Fruit fly (Drosophila melanogaster) S2 (cell line): ENCODE data around the gene CG14020.

ENCODE experiments used
- CG8478 ChIP-seq: fragments of >200 bp; optimal IDR thresholded peaks from 2 replicates; lab custom pipeline; 2018
- CTCF ChIP-seq, 2 experiments: fragments of >200 bp; optimal IDR thresholded peaks; 2 replicates each; lab custom pipeline; 2018

CG14020 gene

DNA sequence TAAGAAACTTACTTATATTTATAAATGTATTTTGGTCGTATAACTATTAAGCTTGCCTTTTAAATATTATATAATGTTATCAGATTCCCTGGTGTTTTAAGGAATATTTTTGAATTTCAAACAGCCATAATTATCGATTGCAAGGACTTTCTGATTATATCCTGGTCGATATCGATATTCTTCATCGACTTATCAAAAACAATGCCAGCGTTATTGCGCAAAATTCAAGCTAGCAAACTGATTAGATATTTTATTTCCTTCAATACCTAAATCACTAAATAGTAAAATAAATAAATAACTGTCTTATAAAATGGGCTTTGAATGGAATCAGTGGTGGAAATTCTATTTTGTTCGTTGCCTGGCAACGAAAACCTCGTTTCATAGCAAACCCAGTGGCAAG, at the start of gene CG14020:
TSS of gene CG14020 (plus strand) at position 345 of the 400 bp plus-strand sequence.
- no peak for TF ChIP-seq CTCF (optimal IDR thresholded peaks at IDR 0.05; lab: Kevin White, UChicago)
- no peak for TF ChIP-seq CG8478 (lab: Kevin White, UChicago)

DNA sequence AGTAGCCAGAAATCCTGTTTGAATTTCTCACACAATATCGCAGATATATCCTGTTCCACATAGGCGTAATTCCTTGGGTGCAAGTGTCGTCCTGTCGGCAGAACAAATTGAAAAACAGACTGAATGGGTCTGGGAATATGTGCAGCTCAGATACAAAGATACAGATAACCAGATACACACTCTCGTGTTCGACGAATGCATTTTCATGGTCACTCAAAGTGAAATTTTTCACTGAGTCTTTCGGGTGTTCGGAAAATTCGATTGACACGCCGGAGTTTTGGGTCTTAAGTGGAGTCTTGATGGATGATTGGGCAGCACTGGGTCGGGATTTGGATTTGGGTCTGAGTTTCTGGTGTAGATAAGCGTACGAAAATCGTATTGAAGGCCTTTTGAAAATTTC, 49.7 kb upstream of the CG14020 start:
- TF ChIP-seq CTCF (optimal IDR thresholded peaks at IDR 0.05; lab: Kevin White, UChicago) = no peak
- TF ChIP-seq CG8478 (lab: Kevin White, UChicago) = no peak

DNA sequence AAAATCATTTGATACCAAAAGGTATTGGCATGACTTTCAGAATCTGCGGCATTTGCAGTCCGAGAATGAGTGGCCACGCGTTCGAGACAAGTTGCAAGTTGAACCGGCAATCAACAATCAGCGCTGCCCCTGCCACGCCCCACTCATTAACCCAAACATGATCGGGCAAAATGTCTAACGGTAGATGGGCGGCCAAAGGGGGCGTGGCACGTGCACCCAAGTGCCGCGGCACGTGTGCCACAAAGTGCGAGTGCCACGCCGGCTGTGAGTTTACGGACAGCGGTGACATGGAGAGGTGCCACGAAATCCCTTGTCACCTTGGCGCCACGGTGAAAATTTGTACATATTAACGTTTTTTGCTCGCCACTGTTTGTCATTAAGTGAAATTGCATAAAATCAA, 48.1 kb upstream of the CG14020 start:
- TF ChIP-seq CTCF (optimal IDR thresholded peaks at IDR 0.05; lab: Kevin White, UChicago) = no peak
- TF ChIP-seq CG8478 (lab: Kevin White, UChicago) = no peak

DNA sequence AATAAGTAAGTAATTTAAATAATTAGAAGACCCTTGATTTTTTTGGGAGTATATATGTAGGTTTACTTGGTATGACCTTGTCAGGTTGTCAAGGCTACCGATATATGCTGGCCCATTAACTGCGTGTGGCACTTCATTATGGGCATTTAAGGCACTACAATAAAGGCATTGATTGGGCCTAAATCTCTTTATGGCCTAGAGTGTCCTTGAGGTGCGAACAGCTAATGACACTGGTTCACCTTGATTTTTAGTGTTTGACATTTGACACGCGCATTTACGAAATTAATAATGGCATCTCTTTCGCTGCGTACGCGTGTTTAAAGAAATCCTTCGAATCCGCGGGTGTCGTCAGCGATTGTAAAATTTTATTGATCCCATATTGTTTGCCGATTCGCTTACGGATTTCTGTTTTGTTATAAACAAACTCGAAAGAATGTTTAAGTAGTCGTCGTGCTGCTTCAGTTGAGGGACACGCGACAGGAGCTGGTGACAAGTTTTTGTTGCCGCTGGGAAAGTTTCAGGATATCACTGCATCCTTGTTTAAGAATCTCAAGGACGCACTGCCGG, 43.6 kb upstream of the CG14020 start:
- no peak for TF ChIP-seq CG8478 (lab: Kevin White, UChicago)
- TF ChIP-seq CTCF (optimal IDR thresholded peaks at IDR 0.05; lab: Kevin White, UChicago) = no peak

DNA sequence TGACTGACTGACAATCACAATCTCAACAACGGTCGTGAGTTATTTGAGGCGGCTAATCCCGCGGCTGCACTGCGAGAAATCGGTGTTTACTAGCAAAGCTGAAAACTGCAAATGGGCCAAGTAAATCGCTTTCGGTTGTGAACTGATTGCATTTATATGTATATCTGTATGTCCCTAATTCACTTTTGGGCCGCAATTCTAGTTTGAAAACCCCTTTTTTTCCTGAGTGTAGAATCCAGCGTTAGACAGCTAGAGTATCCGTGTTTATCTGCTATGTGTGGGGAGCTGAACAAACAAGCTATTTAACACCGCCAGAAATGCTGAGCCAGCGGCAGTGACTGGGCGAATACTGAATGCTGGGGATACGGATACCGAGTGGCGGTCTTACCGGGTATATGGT, 40.8 kb upstream of the CG14020 start:
- TF ChIP-seq CG8478 (lab: Kevin White, UChicago) (no peak), CTCF (optimal IDR thresholded peaks at IDR 0.05; lab: Kevin White, UChicago) (no peak)

DNA sequence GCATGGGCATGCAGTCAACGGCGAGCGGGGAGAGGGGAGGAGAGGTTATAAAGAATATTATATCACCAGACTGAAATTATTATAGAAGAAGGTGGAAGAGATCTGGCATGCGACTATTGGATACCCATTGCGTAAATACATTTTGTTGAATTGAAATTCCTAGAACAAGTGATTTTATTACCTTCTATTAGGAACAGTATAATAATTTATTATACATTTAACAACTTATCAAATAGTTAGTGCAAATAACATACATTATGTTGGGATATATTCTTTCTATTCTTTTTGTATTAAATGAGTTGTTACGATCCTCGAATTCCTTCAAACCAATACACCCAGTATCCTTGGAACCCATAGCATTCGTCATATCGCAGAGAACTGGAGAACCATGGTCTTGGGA, 39.3 kb upstream of the CG14020 start:
- TF ChIP-seq CG8478 (lab: Kevin White, UChicago) (no peak), CTCF (optimal IDR thresholded peaks at IDR 0.05; lab: Kevin White, UChicago) (no peak)

DNA sequence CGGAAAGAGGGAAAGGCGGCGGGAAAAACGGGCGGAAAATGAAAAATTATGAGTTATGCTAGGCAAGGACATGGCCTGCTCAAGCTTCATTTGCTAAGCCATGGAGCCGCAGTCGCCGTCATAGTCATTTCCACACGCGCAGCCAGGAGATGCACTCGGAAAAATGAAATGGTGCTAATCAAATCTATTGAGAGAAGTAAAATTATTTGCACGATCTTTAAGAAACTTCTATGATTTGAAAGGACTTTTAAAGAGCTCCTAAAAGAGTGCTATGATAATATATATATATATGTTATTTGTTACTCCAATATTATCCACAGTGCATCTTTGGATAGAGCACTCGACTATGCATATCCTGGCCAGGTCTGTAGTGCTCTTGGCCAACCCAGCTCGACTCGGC, 38.4 kb upstream of the CG14020 start:
- TF ChIP-seq CTCF (optimal IDR thresholded peaks at IDR 0.05; lab: Kevin White, UChicago) (no peak), CG8478 (lab: Kevin White, UChicago) (no peak)

DNA sequence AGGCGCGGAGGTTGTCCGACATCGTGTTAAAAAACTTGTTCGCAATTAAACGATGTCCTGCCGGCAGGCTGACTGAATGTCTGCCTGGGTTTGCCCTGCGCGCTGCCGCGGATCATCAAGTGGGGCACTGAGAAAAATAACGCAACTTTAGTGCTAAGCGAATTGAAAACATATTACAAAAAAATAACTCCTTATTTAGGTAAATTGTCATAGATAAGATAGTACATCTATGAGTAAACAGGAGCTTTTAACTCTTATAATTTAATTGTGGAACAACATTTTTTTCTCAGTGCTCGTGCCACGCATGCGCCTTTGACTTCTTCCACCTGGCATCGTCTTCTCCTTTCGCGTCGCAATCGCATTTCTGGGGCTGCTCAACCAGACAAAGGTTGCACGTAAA, 37.6 kb upstream of the CG14020 start:
- TF ChIP-seq CG8478 (lab: Kevin White, UChicago) (no peak), CTCF (optimal IDR thresholded peaks at IDR 0.05; lab: Kevin White, UChicago) (no peak)

DNA sequence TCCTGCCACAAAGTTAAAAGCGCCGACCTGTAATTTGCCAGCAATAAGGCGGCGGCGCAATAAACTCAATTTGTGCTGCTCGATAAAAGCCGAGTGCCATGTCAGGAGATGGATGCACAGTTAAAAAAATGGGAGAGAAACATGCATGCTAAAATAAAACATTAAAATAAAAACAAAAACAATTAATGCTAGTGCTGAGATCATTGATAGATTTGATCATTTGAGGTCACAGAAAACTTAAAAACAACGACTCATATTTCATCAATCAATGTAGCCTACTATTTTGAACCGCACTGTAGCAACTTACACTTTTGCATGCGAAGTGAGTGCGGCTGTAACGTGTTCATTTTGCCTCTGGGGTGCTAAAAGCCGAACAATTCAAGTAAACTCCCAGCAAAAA, 34.4 kb upstream of the CG14020 start:
- TF ChIP-seq CTCF (optimal IDR thresholded peaks at IDR 0.05; lab: Kevin White, UChicago) = no peak
- TF ChIP-seq CG8478 (lab: Kevin White, UChicago) = no peak

DNA sequence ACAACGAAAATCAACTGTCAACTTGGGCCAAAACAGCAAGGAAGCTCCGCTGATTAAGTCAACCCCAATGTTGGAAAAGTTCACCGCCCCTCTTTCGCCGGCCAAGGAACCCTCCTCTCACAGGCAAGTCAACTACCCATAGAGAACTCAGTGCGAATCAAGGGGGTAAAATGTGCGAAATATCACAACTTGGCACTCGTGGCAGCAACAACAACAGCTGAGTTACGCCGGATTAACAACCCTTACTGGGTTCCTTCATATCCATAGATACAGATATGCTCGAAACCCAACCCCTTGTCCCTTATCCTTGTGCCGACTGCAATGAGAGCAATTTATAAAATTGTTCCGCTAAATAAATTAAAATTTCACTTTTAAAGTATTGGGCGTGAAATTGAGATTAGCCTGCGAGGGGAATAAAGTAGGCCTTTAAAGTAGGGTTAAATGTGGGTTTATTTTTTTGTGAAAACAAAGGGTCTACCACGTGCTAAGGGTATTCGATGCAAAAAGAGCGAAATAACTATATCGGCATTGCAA, 28.4 kb upstream of the CG14020 start:
- TF ChIP-seq CTCF (optimal IDR thresholded peaks at IDR 0.05; lab: Kevin White, UChicago) (no peak), CG8478 (lab: Kevin White, UChicago) (no peak)

DNA sequence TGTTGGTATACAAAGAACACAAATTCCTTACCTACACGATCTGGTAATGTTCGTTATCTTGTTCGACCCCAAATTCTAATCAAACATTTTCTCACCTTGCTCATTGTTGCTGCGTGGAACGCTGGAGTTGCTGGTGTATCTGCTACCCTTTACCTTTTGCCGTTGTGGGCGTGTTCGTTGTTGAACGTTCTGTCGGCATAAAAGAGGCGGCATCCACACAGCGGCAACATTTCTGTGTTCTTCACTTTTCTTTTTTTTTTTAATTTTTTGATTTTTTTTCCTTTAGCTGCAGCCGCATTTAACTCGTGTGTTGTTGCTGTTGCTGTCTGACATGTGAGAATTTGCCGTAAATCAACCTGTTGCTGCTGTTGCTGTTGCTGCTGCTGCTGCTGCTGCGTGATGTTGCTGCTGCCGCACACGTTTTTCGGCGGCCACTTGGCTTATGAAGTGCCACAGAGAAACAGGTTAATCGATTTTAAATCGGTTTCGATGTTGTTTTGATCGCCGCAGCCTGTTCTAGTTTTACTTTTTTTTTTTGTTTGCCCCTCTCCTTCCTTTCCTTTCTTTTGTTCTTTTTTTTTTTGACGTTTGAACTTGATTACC, 27.7 kb upstream of the CG14020 start:
- TF ChIP-seq CTCF (optimal IDR thresholded peaks at IDR 0.05; lab: Kevin White, UChicago) = no peak
- TF ChIP-seq CG8478 (lab: Kevin White, UChicago) = no peak

DNA sequence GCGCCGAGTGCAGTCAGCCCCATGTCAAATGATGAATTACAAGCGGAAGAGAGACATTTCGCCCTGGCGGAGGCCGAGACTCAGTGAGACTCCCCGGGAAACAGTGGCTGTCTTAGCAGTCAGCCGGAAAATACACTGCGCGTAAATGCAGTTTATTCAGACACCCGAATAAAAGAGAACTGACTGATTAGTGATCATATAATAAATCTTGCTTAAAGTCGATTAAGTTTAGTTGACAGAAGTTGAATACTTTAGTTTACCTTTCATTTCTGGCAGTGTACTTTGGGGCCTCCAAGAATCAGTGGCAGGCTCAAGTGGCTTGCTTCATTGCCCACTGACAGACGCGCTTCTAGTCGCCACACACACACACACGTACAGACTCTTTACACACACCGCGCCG, 26.3 kb upstream of the CG14020 start:
- TF ChIP-seq CTCF (optimal IDR thresholded peaks at IDR 0.05; lab: Kevin White, UChicago) = no peak
- TF ChIP-seq CG8478 (lab: Kevin White, UChicago) = no peak

DNA sequence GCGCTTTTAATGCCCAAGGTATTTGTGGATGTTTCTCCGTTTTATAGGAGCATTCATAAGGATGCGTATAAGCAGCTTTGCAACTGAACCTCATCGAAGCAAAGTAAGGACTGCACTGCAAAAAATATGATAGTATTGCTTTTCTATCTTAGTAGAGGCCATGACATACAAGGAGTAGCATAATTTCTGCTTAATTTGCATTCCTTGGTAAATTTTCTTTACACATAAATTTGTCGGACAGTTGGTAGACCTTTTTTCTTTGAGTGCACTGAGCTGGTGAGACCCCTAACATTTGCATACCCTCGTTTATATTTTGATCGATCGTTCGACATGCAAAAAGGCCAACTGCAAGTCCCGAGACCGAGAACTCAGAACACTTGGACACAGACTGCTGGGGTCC, 24.6 kb upstream of the CG14020 start:
- TF ChIP-seq CTCF (optimal IDR thresholded peaks at IDR 0.05; lab: Kevin White, UChicago) = no peak
- TF ChIP-seq CG8478 (lab: Kevin White, UChicago) = no peak

DNA sequence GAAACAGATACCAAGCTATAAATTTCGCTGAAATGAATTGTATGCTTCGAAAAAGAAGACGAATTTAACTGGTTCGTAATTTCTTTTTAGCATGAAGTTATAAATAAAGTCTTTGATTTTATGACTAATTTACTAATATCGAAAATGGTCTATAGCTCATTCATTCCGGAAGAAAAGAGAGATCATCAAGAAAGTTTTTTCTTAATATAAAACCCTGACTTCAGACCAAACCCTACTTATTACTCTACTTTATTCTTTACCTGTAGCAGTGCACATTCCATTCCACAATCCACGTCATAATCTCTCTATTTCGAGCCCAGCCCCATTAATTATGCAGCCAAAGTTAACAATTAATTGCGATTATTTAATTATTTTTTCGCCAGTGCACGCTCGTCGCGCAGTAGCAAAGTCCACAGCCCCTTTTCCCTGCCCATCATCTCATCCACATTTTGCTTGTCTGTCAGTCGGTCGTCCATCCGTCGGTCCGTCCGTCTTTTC, 23.6 kb upstream of the CG14020 start:
- TF ChIP-seq CTCF (optimal IDR thresholded peaks at IDR 0.05; lab: Kevin White, UChicago) (no peak), CG8478 (lab: Kevin White, UChicago) (no peak)

DNA sequence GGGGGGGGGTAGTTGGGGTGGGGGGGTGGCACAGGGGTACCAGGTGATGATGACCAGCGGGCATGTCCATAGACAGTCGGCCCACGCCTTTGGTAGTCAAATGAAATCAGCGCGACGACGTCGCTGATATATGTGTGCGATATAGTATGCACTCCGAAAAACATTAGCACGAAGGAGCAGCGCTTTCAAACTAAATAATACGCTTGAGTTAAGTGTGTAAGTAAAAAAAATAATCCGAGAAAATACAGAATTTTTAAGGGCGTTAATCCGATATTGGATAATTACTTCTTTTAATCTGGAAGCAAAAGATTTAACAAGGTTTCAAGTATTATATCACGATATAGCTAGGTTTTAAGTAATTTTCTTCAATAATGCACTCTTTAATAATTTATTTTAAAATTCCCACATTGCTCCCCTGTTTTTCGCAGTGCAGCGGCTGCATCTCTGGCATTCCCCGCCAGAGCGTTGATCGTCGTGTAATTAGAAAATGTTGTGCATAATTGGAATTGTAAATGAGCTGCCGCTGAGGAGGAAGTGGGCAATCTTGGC, 22.7 kb upstream of the CG14020 start:
- no peak for TF ChIP-seq CTCF (optimal IDR thresholded peaks at IDR 0.05; lab: Kevin White, UChicago)
- no peak for TF ChIP-seq CG8478 (lab: Kevin White, UChicago)
